Worm (Caenorhabditis elegans): ENCODE results near the gene E02H4.2.

Gene E02H4.2

ce11 chrX:14292632-14293031 lies 11.2 kb upstream of the E02H4.2 start:
- peak in 1 of 2 experiments; percentile 14 for TF ChIP-seq lsy-2 (tag; optimal IDR thresholded peaks at IDR 0.05)
- peak; percentile 1 for TF ChIP-seq swsn-7 (tag; optimal IDR thresholded peaks at IDR 0.05)
- peak; percentile 24 for TF ChIP-seq nhr-20 (tag; optimal IDR thresholded peaks at IDR 0.05)
- no peak for TF ChIP-seq nhr-237 (tag; optimal IDR thresholded peaks at IDR 0.05)
- no peak for TF ChIP-seq nhr-77 (tag; optimal IDR thresholded peaks at IDR 0.05)
- peak; percentile 71 for TF ChIP-seq nhr-71 (tag; optimal IDR thresholded peaks at IDR 0.05)
- TF ChIP-seq nhr-12 (tag; optimal IDR thresholded peaks at IDR 0.05) = no peak
- peak; percentile 43 for TF ChIP-seq snu-23 (GFP tag; optimal IDR thresholded peaks at IDR 0.05)
- TF ChIP-seq tlp-1 (tag; optimal IDR thresholded peaks at IDR 0.05) = no peak
- peak; percentile 55 for TF ChIP-seq pag-3 (tag; optimal IDR thresholded peaks at IDR 0.05; ENCODE audit: borderline replicate concordance, insufficient read depth)
- peak; percentile 39 for TF ChIP-seq dsc-1 (tag; optimal IDR thresholded peaks at IDR 0.05)
- no peak for TF ChIP-seq xbp-1 (tag; optimal IDR thresholded peaks at IDR 0.05)
- peak; percentile 64 for TF ChIP-seq lin-14 (GFP tag; optimal IDR thresholded peaks at IDR 0.05)
- peak; percentile 36 for TF ChIP-seq rnt-1 (tag; optimal IDR thresholded peaks at IDR 0.05)

ce11 chrX:14289993-14290392 lies 8.6 kb upstream of the E02H4.2 start:
- no peak for TF ChIP-seq nhr-12 (tag; optimal IDR thresholded peaks at IDR 0.05)

DNA sequence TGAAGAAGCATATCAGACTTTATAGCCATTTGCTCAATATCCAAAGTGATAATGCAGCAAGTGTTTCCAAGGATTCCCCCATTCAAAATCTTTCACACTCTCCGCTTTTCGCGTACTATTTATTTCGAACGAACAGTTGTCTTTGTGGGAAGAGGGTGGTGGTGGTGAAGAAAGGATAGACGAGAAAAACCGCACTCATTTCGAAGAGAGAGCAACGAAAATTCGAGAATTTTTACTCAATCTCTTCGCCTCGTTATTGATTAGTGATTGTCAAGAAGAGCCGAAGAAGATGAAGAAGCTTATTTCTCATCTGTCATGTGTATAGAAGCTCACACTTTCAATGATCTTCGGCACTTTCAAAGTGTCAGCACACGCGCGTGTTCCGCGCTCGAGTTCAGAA lies 6.5 kb upstream of the E02H4.2 start:
- TF ChIP-seq zag-1 (tag; optimal IDR thresholded peaks at IDR 0.05) = no peak
- TF ChIP-seq nhr-77 (tag; optimal IDR thresholded peaks at IDR 0.05) = no peak
- TF ChIP-seq nhr-11 (tag; optimal IDR thresholded peaks at IDR 0.05) = peak; percentile 6
- no peak for TF ChIP-seq Y116A8C.19 (tag; optimal IDR thresholded peaks at IDR 0.05; ENCODE audit: borderline replicate concordance)
- TF ChIP-seq lin-14 (GFP tag; optimal IDR thresholded peaks at IDR 0.05) = peak; percentile 89
- no peak for TF ChIP-seq aha-1 (tag; optimal IDR thresholded peaks at IDR 0.05)
- no peak for TF ChIP-seq egl-27 (tag; optimal IDR thresholded peaks at IDR 0.05)
- peak; percentile 92 for TF ChIP-seq rnt-1 (tag; optimal IDR thresholded peaks at IDR 0.05)
- peak; percentile 46 for TF ChIP-seq nhr-20 (tag; optimal IDR thresholded peaks at IDR 0.05)
- TF ChIP-seq mep-1 (tag; optimal IDR thresholded peaks at IDR 0.05) = peak; percentile 35
- TF ChIP-seq nhr-71 (tag; optimal IDR thresholded peaks at IDR 0.05) = peak; percentile 86
- no peak for TF ChIP-seq pag-3 (tag; optimal IDR thresholded peaks at IDR 0.05; ENCODE audit: borderline replicate concordance, insufficient read depth)
- TF ChIP-seq unc-30 (tag; optimal IDR thresholded peaks at IDR 0.05) = no peak
- no peak for TF ChIP-seq lir-3 (tag; optimal IDR thresholded peaks at IDR 0.05; ENCODE audit: poor library complexity)
- no peak for TF ChIP-seq nhr-85 (tag)
- no peak for TF ChIP-seq nhr-28 (tag; optimal IDR thresholded peaks at IDR 0.05)
- peak; percentile 48 for TF ChIP-seq tbx-2 (tag; optimal IDR thresholded peaks at IDR 0.05)
- TF ChIP-seq vab-15 (tag; optimal IDR thresholded peaks at IDR 0.05) = no peak
- no peak for TF ChIP-seq alr-1 (tag; optimal IDR thresholded peaks at IDR 0.05; ENCODE audit: borderline replicate concordance)
- TF ChIP-seq unc-130 (tag; optimal IDR thresholded peaks at IDR 0.05) = peak; percentile 40
- TF ChIP-seq lin-39 (tag; optimal IDR thresholded peaks at IDR 0.05) = no peak
- TF ChIP-seq C04F5.9 (tag; optimal IDR thresholded peaks at IDR 0.05) = no peak
- no peak for TF ChIP-seq efl-1 (optimal IDR thresholded peaks at IDR 0.05)
- peak in 1 of 2 experiments; percentile 71 for TF ChIP-seq efl-1 (GFP tag; optimal IDR thresholded peaks at IDR 0.05 in 1 of 2)
- TF ChIP-seq lin-35 (GFP tag; optimal IDR thresholded peaks at IDR 0.05) = no peak
- TF ChIP-seq dpl-1 (GFP tag; optimal IDR thresholded peaks at IDR 0.05) = no peak
- TF ChIP-seq sptf-1 (tag; optimal IDR thresholded peaks at IDR 0.05) = no peak
- no peak for TF ChIP-seq nhr-47 (tag; optimal IDR thresholded peaks at IDR 0.05)
- TF ChIP-seq fkh-8 (tag; optimal IDR thresholded peaks at IDR 0.05) = no peak
- TF ChIP-seq fkh-10 (GFP tag; optimal IDR thresholded peaks at IDR 0.05) = no peak
- no peak for TF ChIP-seq snpc-4 (tag; optimal IDR thresholded peaks at IDR 0.05)
- TF ChIP-seq snu-23 (GFP tag; optimal IDR thresholded peaks at IDR 0.05) = peak; percentile 44
- TF ChIP-seq isw-1 (GFP tag; IDR thresholded peaks at IDR 0.05) = no peak
- TF ChIP-seq pqm-1 (tag; optimal IDR thresholded peaks at IDR 0.05) = no peak
- peak; percentile 34 to 36 for TF ChIP-seq lsy-2 (tag; optimal IDR thresholded peaks at IDR 0.05)
- TF ChIP-seq ztf-4 (tag; optimal IDR thresholded peaks at IDR 0.05) = no peak
- TF ChIP-seq swsn-7 (tag; optimal IDR thresholded peaks at IDR 0.05) = peak; percentile 22
- TF ChIP-seq mdl-1 (tag; optimal IDR thresholded peaks at IDR 0.05) = peak in 1 of 2 experiments; percentile 32
- TF ChIP-seq nhr-19 (GFP tag; conservative IDR thresholded peaks at IDR 0.05) = peak; percentile 65
- no peak for TF ChIP-seq C16A3.4 (tag; optimal IDR thresholded peaks at IDR 0.05)
